Fruit fly (Drosophila melanogaster) whole organism, prepupa: Measurements from ENCODE around the gene NitFhit.

ENCODE experiments used
- Blimp-1 ChIP-seq: fragments of 200-800 bp; sonication (Bioruptor generic); optimal IDR thresholded peaks from 3 replicates; lab custom pipeline; 2017; ENCODE audit warnings: missing biosample characterization, missing genetic modification characterization, mild to moderate bottlenecking, moderate library complexity, missing genetic modification reagents
- CG10631 ChIP-seq: fragments of 200-800 bp; sonication (Bioruptor generic); optimal IDR thresholded peaks from 2 replicates; lab custom pipeline; 2016; ENCODE audit warnings: missing biosample characterization, missing genetic modification characterization
- CG1621 ChIP-seq: fragments of 200-800 bp; sonication (Bioruptor generic); optimal IDR thresholded peaks from 3 replicates; lab custom pipeline; 2018; ENCODE audit warnings: missing biosample characterization, mild to moderate bottlenecking, missing genetic modification characterization
- CG16779 ChIP-seq: fragments of 200-800 bp; sonication (Bioruptor generic); optimal IDR thresholded peaks from 3 replicates; lab custom pipeline; 2017; ENCODE audit warnings: missing biosample characterization, mild to moderate bottlenecking, missing genetic modification characterization
- CG31627 ChIP-seq: fragments of 200-800 bp; sonication (Bioruptor generic); optimal IDR thresholded peaks from 3 replicates; lab custom pipeline; 2016; ENCODE audit warnings: missing biosample characterization, missing genetic modification characterization
- CG32006 ChIP-seq: fragments of 200-800 bp; sonication (Bioruptor generic); optimal IDR thresholded peaks from 3 replicates; lab custom pipeline; 2017; ENCODE audit warnings: missing biosample characterization, mild to moderate bottlenecking, missing genetic modification characterization
- CG34406 ChIP-seq: fragments of 200-800 bp; sonication (Bioruptor generic); optimal IDR thresholded peaks from 3 replicates; lab custom pipeline; 2016; ENCODE audit warnings: missing biosample characterization, missing genetic modification characterization
- CG3919 ChIP-seq: fragments of 200-800 bp; sonication (Bioruptor generic); optimal IDR thresholded peaks from 3 replicates; lab custom pipeline; 2016; ENCODE audit warnings: missing biosample characterization, missing genetic modification characterization
- CG4318 ChIP-seq: fragments of 200-800 bp; sonication (Bioruptor generic); optimal IDR thresholded peaks from 3 replicates; lab custom pipeline; 2017; ENCODE audit warnings: missing biosample characterization, mild to moderate bottlenecking, missing genetic modification characterization
- CG6163 ChIP-seq: fragments of 200-800 bp; sonication (Bioruptor generic); IDR thresholded peaks from 3 replicates; pipeline ENCODE4 v1.3.6; 2022; ENCODE audit warnings: missing biosample characterization, missing genetic modification characterization
- CG6808 ChIP-seq: fragments of 200-800 bp; sonication (Bioruptor generic); optimal IDR thresholded peaks from 3 replicates; lab custom pipeline; 2017; ENCODE audit warnings: missing biosample characterization, missing genetic modification characterization, mild to moderate bottlenecking, moderate library complexity, missing genetic modification reagents
- CG6854 ChIP-seq: fragments of 200-800 bp; sonication (Bioruptor generic); optimal IDR thresholded peaks from 2 replicates; lab custom pipeline; 2017; ENCODE audit warnings: missing biosample characterization, mild to moderate bottlenecking, missing genetic modification characterization
- CG8119 ChIP-seq: fragments of 200-800 bp; sonication (Bioruptor generic); IDR thresholded peaks from 3 replicates; pipeline ENCODE4 v1.3.6; 2022; ENCODE audit warnings: missing biosample characterization, missing genetic modification characterization
- CG8632 ChIP-seq: fragments of 200-800 bp; sonication (Bioruptor generic); optimal IDR thresholded peaks from 3 replicates; lab custom pipeline; 2016; ENCODE audit warnings: missing biosample characterization, missing genetic modification characterization
- CG9139 ChIP-seq: fragments of 200-800 bp; sonication (Bioruptor generic); optimal IDR thresholded peaks from 3 replicates; lab custom pipeline; 2017; ENCODE audit warnings: missing biosample characterization, mild to moderate bottlenecking, missing genetic modification characterization
- Eip78C ChIP-seq: fragments of 200-800 bp; sonication (Bioruptor generic); peaks from one replicate; lab custom pipeline; 2016; ENCODE audit warnings: missing biosample characterization, missing genetic modification characterization
- Ets21C ChIP-seq: fragments of 200-800 bp; sonication (Bioruptor generic); optimal IDR thresholded peaks from 3 replicates; lab custom pipeline; 2016; ENCODE audit warnings: missing biosample characterization, missing genetic modification characterization
- Gug ChIP-seq: fragments of 200-800 bp; sonication (Bioruptor generic); IDR thresholded peaks from 2 replicates; pipeline ENCODE4 v1.3.6; 2022; ENCODE audit warnings: missing biosample characterization, missing genetic modification characterization
- Hr38 ChIP-seq: sonication (Bioruptor generic); optimal IDR thresholded peaks from 2 replicates; lab custom pipeline; 2016; ENCODE audit warnings: missing biosample characterization, missing genetic modification characterization
- Hr39 ChIP-seq: fragments of 200-800 bp; sonication (Bioruptor generic); optimal IDR thresholded peaks from 2 replicates; lab custom pipeline; 2016; ENCODE audit warnings: missing biosample characterization, missing genetic modification characterization
- Hr4 ChIP-seq: fragments of 200-800 bp; sonication (Bioruptor generic); optimal IDR thresholded peaks from 3 replicates; lab custom pipeline; 2016; ENCODE audit warnings: missing biosample characterization, missing genetic modification characterization
- Met ChIP-seq: fragments of 200-800 bp; sonication (Bioruptor generic); optimal IDR thresholded peaks from 3 replicates; lab custom pipeline; 2016; ENCODE audit warnings: missing biosample characterization, missing genetic modification characterization
- Smox ChIP-seq: fragments of 200-800 bp; sonication (Bioruptor generic); optimal IDR thresholded peaks from 3 replicates; lab custom pipeline; 2016; ENCODE audit warnings: missing biosample characterization, missing genetic modification characterization
- Sox102F ChIP-seq: fragments of 200-800 bp; sonication (Bioruptor generic); optimal IDR thresholded peaks from 2 replicates; lab custom pipeline; 2016; ENCODE audit warnings: missing biosample characterization, mild to moderate bottlenecking, missing genetic modification characterization
- Sox14 ChIP-seq: fragments of 200-800 bp; sonication (Bioruptor generic); optimal IDR thresholded peaks from 3 replicates; lab custom pipeline; 2016; ENCODE audit warnings: missing biosample characterization, missing genetic modification characterization
- achi ChIP-seq: fragments of 200-800 bp; sonication (Bioruptor generic); optimal IDR thresholded peaks from 3 replicates; lab custom pipeline; 2016; ENCODE audit warnings: missing biosample characterization, missing genetic modification characterization
- acj6 ChIP-seq: fragments of 200-800 bp; sonication (Bioruptor generic); optimal IDR thresholded peaks from 3 replicates; lab custom pipeline; 2016; ENCODE audit warnings: missing biosample characterization, missing genetic modification characterization
- cyc ChIP-seq: fragments of 200-800 bp; sonication (Bioruptor generic); optimal IDR thresholded peaks from 3 replicates; lab custom pipeline; 2016; ENCODE audit warnings: missing biosample characterization, missing genetic modification characterization
- dac ChIP-seq: fragments of 200-800 bp; sonication (Bioruptor generic); optimal IDR thresholded peaks from 2 replicates; lab custom pipeline; 2017; ENCODE audit warnings: missing biosample characterization, mild to moderate bottlenecking, missing genetic modification characterization
- eg ChIP-seq: fragments of 200-800 bp; sonication (Bioruptor generic); IDR thresholded peaks from 3 replicates; pipeline ENCODE4 v1.3.6; 2022; ENCODE audit warnings: missing biosample characterization, missing genetic modification characterization
- esn ChIP-seq: fragments of 200-800 bp; sonication (Bioruptor generic); optimal IDR thresholded peaks from 2 replicates; lab custom pipeline; 2016; ENCODE audit warnings: missing biosample characterization, mild to moderate bottlenecking, missing genetic modification characterization, moderate library complexity
- fd85E ChIP-seq: fragments of 200-800 bp; sonication (Bioruptor generic); optimal IDR thresholded peaks from 3 replicates; lab custom pipeline; 2016; ENCODE audit warnings: missing biosample characterization, missing genetic modification characterization
- lz ChIP-seq: fragments of 200-800 bp; sonication (Bioruptor generic); optimal IDR thresholded peaks from 3 replicates; lab custom pipeline; 2016; ENCODE audit warnings: missing biosample characterization, missing genetic modification characterization
- ss ChIP-seq, 2 experiments: fragments of 200-800 bp; sonication (Bioruptor generic); optimal IDR thresholded peaks; 2 replicates in 1 of 2; 3 replicates in 1 of 2; lab custom pipeline; 2017 to 2018; ENCODE audit warnings: mild to moderate bottlenecking in 2 of 2, missing biosample characterization in 2 of 2, missing genetic modification characterization in 2 of 2, moderate library complexity in 1 of 2
- svp ChIP-seq: fragments of 200-800 bp; sonication (Bioruptor generic); peaks from one replicate; lab custom pipeline; 2016; ENCODE audit warnings: missing biosample characterization, missing genetic modification characterization
- vri ChIP-seq: fragments of 200-800 bp; sonication (Bioruptor generic); optimal IDR thresholded peaks from 3 replicates; lab custom pipeline; 2016; ENCODE audit warnings: missing biosample characterization, mild to moderate bottlenecking, missing genetic modification characterization

The NitFhit gene

DNA sequence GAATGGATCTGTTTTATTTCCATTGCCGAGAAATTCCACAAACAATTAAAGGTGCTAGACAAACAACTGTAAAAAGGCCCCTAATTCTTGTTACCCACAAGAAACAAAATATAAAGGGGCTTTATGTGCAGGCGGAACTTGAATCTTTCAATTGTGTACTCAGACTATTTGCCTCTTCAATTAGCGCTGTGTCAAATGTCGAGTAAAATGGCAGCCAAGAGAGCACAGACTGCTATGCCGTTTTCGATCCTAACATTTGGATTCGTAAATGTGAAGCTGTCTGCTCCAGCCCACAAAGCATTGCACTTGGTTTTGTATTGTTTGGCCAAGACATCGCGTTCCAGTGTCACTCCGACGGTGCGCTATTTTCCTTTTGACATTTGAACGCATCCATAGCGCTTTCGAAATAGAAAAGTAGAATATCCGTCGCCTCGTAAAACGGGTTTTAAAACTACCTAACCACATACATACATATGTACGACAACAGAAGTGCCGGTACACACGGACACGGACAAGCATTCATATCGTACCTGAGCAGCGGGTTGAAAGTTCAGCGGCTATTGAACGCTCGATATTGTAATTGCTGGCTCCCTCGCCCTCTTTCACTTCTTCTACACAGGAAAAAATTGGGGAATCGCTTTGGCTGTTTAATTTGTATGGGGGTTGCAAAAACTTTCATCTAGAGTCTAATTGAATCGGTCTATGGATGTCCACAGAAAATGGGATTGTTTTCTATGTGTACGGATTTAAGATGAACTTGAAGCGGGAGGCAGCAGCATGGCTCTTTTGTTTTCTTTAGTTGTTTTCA lies 37.3 kb upstream of the NitFhit start (continued):
- TF ChIP-seq CG1621 (peak; percentile 3), CG8119 (GFP tag; lab: Robert Waterston, UW) (peak; percentile 54; the same call in 1 of the 3 replicates), CG8632 (no peak), CG32006 (GFP tag; lab: Kevin White, UChicago) (peak; percentile 67), CG10631 (GFP tag; lab: Kevin White, UChicago) (peak; percentile 57), Ets21C (peak; percentile 33), esn (GFP tag; lab: Kevin White, UChicago) (peak; percentile 65), Hr39 (GFP tag; lab: Kevin White, UChicago) (peak; percentile 30), CG6808 (GFP tag; lab: Kevin White, UChicago) (peak; percentile 32), CG4318 (GFP tag; lab: Kevin White, UChicago) (no peak), Met (GFP tag; lab: Kevin White, UChicago) (peak; percentile 54), Hr38 (no peak), dac (GFP tag; lab: Kevin White, UChicago) (peak; percentile 0), vri (peak; percentile 36), CG3919 (peak; percentile 65), CG16779 (tag; lab: Kevin White, UChicago) (no peak), Gug (0 out of 2 replicates have a peak, but pooled peaks have one; percentile 8), Sox14 (GFP tag; lab: Kevin White, UChicago) (peak; percentile 48), Sox102F (GFP tag; lab: Kevin White, UChicago) (peak; percentile 55), Hr4 (GFP tag; lab: Kevin White, UChicago) (peak; percentile 66), CG6163 (peak; percentile 67), CG6854 (GFP tag; lab: Kevin White, UChicago) (peak; percentile 36), ss (GFP tag; optimal IDR thresholded peaks at IDR 0.05; lab: Kevin White, UChicago) (peak; percentile 20 to 59), acj6 (peak; percentile 29), eg (GFP tag; lab: Robert Waterston, UW) (0 out of 3 replicates have a peak, but pooled peaks have one; percentile 25)

DNA sequence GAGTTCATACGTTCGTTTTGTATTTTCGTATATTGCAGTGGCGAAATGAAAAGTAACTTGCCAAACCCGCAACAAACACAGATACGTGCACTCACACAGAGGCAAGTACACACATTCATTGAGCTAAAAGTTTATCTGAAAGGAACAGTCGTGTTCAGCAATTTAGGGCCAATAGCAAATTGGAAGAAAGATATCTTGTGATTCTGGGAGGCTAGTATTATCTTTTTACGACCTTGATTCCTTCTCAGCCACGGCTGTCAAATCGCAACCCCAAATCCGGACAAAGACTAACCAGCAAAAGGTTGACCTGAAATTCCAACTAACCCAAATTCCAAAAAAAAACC lies 36.8 kb upstream of the NitFhit start:
- TF ChIP-seq fd85E (GFP tag; lab: Kevin White, UChicago) (no peak), CG8119 (GFP tag; lab: Robert Waterston, UW) (0 out of 3 replicates have a peak, but pooled peaks have one; percentile 9), Hr4 (GFP tag; lab: Kevin White, UChicago) (no peak), CG9139 (GFP tag; lab: Kevin White, UChicago) (no peak), svp (GFP tag; lab: Kevin White, UChicago) (peak; percentile 56), lz (GFP tag; lab: Kevin White, UChicago) (peak; percentile 35), CG3919 (peak; percentile 2), Smox (GFP tag; lab: Kevin White, UChicago) (no peak), esn (GFP tag; lab: Kevin White, UChicago) (peak; percentile 49), achi (GFP tag; lab: Kevin White, UChicago) (no peak), CG34406 (no peak), cyc (peak; percentile 28), CG16779 (tag; lab: Kevin White, UChicago) (no peak), Eip78C (GFP tag; lab: Kevin White, UChicago) (no peak), Sox14 (GFP tag; lab: Kevin White, UChicago) (no peak), CG31627 (GFP tag; lab: Kevin White, UChicago) (peak; percentile 1), Ets21C (no peak), Blimp-1 (GFP tag; lab: Kevin White, UChicago) (peak; percentile 25), CG8632 (peak; percentile 4), eg (GFP tag; lab: Robert Waterston, UW) (no peak), Met (GFP tag; lab: Kevin White, UChicago) (peak; percentile 28)

DNA sequence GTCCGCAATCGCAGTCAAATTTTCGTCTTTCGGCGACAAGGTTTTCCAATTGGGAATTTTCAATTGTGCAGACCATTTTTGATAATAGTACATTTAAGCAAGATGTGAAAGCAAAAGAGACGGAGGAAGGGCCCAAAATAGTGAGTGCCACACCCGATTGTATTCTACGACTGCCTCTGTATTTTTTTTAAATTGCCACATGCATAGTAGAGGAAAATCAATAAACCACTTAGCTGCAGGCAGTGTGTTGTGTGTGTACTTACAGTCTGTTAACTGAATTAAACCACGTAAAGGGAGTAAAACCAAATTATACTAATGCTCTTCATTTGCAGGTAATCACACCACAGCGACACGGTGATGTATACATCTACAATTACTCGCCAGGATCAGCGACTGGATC lies 31.8 kb upstream of the NitFhit start:
- TF ChIP-seq achi (GFP tag; lab: Kevin White, UChicago) (no peak), Eip78C (GFP tag; lab: Kevin White, UChicago) (peak; percentile 21), CG34406 (no peak)
- TF ChIP-seq, all 60 proteins: peak for 1
